Fruit fly (Drosophila melanogaster): ENCODE results near the gene CG42717.

DNA sequence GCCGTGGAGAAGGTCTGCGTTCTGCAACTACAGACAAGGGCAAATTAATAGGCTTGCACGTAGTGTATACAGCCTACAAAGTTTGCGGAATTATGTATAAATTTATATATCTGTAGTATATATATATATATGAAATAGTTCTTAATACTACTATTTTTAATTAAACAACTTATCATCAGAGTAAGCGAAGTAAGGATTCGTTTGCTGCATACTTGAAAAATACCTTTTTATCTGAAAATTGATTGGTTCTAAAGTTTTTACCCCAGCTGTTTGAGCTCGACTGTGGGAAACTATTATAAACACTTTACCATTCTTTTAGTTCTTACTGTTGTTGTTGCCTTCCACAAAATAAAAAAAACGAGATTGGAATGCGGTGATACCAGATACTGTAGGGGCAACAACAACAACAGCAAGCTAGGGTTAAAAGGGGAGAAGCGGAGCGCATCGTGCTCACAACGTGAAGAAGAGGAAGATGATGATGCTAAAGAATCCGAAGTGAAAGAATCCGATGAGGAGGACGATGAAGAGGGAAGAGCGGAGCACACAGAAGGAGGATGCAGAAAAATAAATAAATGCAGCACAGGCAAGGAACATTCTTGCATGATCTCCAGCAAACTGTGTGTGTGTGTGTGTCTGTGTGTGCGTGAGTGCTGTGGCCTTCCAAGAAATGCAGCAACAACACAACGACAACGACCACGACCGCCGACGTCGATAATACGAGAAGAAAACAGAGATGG is 10.2 kb upstream of the CG42717 start:
- TF ChIP-seq CG30020 (tag; optimal IDR thresholded peaks at IDR 0.05) (no peak), CG10321 (GFP tag; IDR thresholded peaks at IDR 0.05) (no peak), crc (GFP tag; optimal IDR thresholded peaks at IDR 0.05) (no peak), Gug (GFP tag; IDR thresholded peaks at IDR 0.05) (no peak), mam (GFP tag; optimal IDR thresholded peaks at IDR 0.05) (no peak), Myb (GFP tag; optimal IDR thresholded peaks at IDR 0.05) (no peak), CG17802 (tag; optimal IDR thresholded peaks at IDR 0.05) (no peak)

Data from whole organism, embryonic.